Worm (Caenorhabditis elegans) whole organism, mixed stage, embryonic: ENCODE measurements around the gene nkat-1.
A peak's percentile ranks its signal among the peaks of the same experiment; 100 is the strongest.

Source experiments
- M03D4.4 ChIP-seq: sonication (generic microtip); optimal IDR thresholded peaks from 2 replicates; lab custom pipeline; 2017; ENCODE audit warnings: mild to moderate bottlenecking, missing genetic modification characterization, missing compliant biosample characterization
- bed-3 ChIP-seq: fragments of 200-800 bp; sonication (Bioruptor generic); optimal IDR thresholded peaks from 3 replicates; lab custom pipeline; 2018; ENCODE audit warnings: mild to moderate bottlenecking, missing genetic modification characterization, moderate library complexity, missing compliant biosample characterization
- blmp-1 ChIP-seq: fragments of 150-350 bp; optimal IDR thresholded peaks from 2 replicates; lab custom pipeline; 2014; ENCODE audit warnings: missing biosample characterization, missing genetic modification characterization
- ceh-39 ChIP-seq: fragments of 150-350 bp; optimal IDR thresholded peaks from 2 replicates; lab custom pipeline; 2014; ENCODE audit warnings: missing biosample characterization, missing genetic modification characterization
- ceh-43 ChIP-seq: fragments of 200-800 bp; sonication (Bioruptor generic); optimal IDR thresholded peaks from 2 replicates; lab custom pipeline; 2018; ENCODE audit warnings: mild to moderate bottlenecking, missing genetic modification characterization, moderate library complexity, missing compliant biosample characterization
- ces-1 ChIP-seq: fragments of 150-350 bp; optimal IDR thresholded peaks from 2 replicates; lab custom pipeline; 2014; ENCODE audit warnings: missing biosample characterization, missing genetic modification reagents, missing genetic modification characterization
- cnd-1 ChIP-seq: fragments of 200-800 bp; sonication (Bioruptor generic); optimal IDR thresholded peaks from 2 replicates; lab custom pipeline; 2018; ENCODE audit warnings: mild to moderate bottlenecking, missing genetic modification characterization, missing compliant biosample characterization
- elt-1 ChIP-seq: sonication (generic microtip); optimal IDR thresholded peaks from 2 replicates; lab custom pipeline; 2017; ENCODE audit warnings: missing genetic modification characterization, mild to moderate bottlenecking, missing compliant biosample characterization, antibody characterized with exemption, moderate library complexity, borderline replicate concordance; ENCODE audit not compliant: insufficient read depth
- flh-1 ChIP-seq: fragments of 200-800 bp; sonication (Bioruptor generic); optimal IDR thresholded peaks from 2 replicates; lab custom pipeline; 2018; ENCODE audit warnings: mild to moderate bottlenecking, missing genetic modification characterization, moderate library complexity, missing compliant biosample characterization
- ham-2 ChIP-seq: fragments of 200-800 bp; sonication (Bioruptor generic); optimal IDR thresholded peaks from 2 replicates; lab custom pipeline; 2018; ENCODE audit warnings: mild to moderate bottlenecking, missing genetic modification characterization, missing compliant biosample characterization
- hlh-1 ChIP-seq: fragments of 150-350 bp; optimal IDR thresholded peaks from 2 replicates; lab custom pipeline; 2014; ENCODE audit warnings: missing biosample characterization, missing genetic modification reagents, missing genetic modification characterization
- lin-13 ChIP-seq: fragments of 150-350 bp; optimal IDR thresholded peaks from 2 replicates; lab custom pipeline; 2014; ENCODE audit warnings: missing biosample characterization, missing genetic modification characterization
- lin-32 ChIP-seq: fragments of 200-800 bp; sonication (Bioruptor generic); optimal IDR thresholded peaks from 2 replicates; lab custom pipeline; 2018; ENCODE audit warnings: mild to moderate bottlenecking, missing genetic modification characterization, missing compliant biosample characterization
- lsy-2 ChIP-seq: fragments of 150-350 bp; optimal IDR thresholded peaks from 2 replicates; lab custom pipeline; 2014; ENCODE audit warnings: missing biosample characterization, missing genetic modification characterization
- mab-5 ChIP-seq: fragments of 150-350 bp; optimal IDR thresholded peaks from 2 replicates; lab custom pipeline; 2014; ENCODE audit warnings: missing biosample characterization, missing genetic modification characterization
- mep-1 ChIP-seq: fragments of 150-350 bp; optimal IDR thresholded peaks from 2 replicates; lab custom pipeline; 2017; ENCODE audit warnings: missing biosample characterization, missing genetic modification reagents, missing genetic modification characterization, inconsistent platforms
- mls-2 ChIP-seq: sonication (generic microtip); optimal IDR thresholded peaks from 2 replicates; lab custom pipeline; 2016; ENCODE audit warnings: mild to moderate bottlenecking, missing genetic modification characterization, moderate library complexity, missing compliant biosample characterization
- nhr-12 ChIP-seq: fragments of 150-350 bp; optimal IDR thresholded peaks from 2 replicates; lab custom pipeline; 2014; ENCODE audit warnings: missing biosample characterization, missing genetic modification characterization
- nhr-2 ChIP-seq: fragments of 150-350 bp; optimal IDR thresholded peaks from 2 replicates; lab custom pipeline; 2014; ENCODE audit warnings: missing biosample characterization, missing genetic modification characterization
- nhr-237 ChIP-seq: fragments of 150-350 bp; optimal IDR thresholded peaks from 2 replicates; lab custom pipeline; 2014; ENCODE audit warnings: missing biosample characterization, missing genetic modification characterization
- nhr-28 ChIP-seq: fragments of 150-350 bp; optimal IDR thresholded peaks from 2 replicates; lab custom pipeline; 2014; ENCODE audit warnings: missing biosample characterization, missing genetic modification characterization
- nhr-76 ChIP-seq: sonication (generic microtip); optimal IDR thresholded peaks from 2 replicates; lab custom pipeline; 2017; ENCODE audit warnings: missing biosample characterization, missing genetic modification characterization
- pha-4 ChIP-seq: fragments of 150-350 bp; optimal IDR thresholded peaks from 2 replicates; lab custom pipeline; 2018; ENCODE audit warnings: missing biosample characterization, missing genetic modification reagents, missing genetic modification characterization
- sem-2 ChIP-seq: fragments of 200-800 bp; sonication (Bioruptor generic); optimal IDR thresholded peaks from 2 replicates; lab custom pipeline; 2018; ENCODE audit warnings: mild to moderate bottlenecking, missing genetic modification characterization, missing compliant biosample characterization
- snpc-4 ChIP-seq: fragments of 150-350 bp; optimal IDR thresholded peaks from 2 replicates; lab custom pipeline; 2014; ENCODE audit warnings: missing biosample characterization, missing genetic modification characterization
- tbx-8 ChIP-seq: fragments of 200-800 bp; sonication (Bioruptor generic); optimal IDR thresholded peaks from 2 replicates; lab custom pipeline; 2018; ENCODE audit warnings: mild to moderate bottlenecking, missing genetic modification characterization, moderate library complexity, missing compliant biosample characterization
- unc-120 ChIP-seq: sonication (generic microtip); optimal IDR thresholded peaks from 2 replicates; lab custom pipeline; 2017; ENCODE audit warnings: missing genetic modification characterization, missing compliant biosample characterization; ENCODE audit not compliant: poor library complexity, severe bottlenecking
- unc-39 ChIP-seq: fragments of 150-350 bp; optimal IDR thresholded peaks from 2 replicates; lab custom pipeline; 2014; ENCODE audit warnings: missing biosample characterization, missing genetic modification characterization
- zip-8 ChIP-seq: fragments of 150-350 bp; optimal IDR thresholded peaks from 2 replicates; lab custom pipeline; 2014; ENCODE audit warnings: missing biosample characterization, missing genetic modification characterization
- ztf-11 ChIP-seq: fragments of 150-350 bp; optimal IDR thresholded peaks from 2 replicates; lab custom pipeline; 2014; ENCODE audit warnings: missing biosample characterization, missing genetic modification characterization

The nkat-1 gene

DNA sequence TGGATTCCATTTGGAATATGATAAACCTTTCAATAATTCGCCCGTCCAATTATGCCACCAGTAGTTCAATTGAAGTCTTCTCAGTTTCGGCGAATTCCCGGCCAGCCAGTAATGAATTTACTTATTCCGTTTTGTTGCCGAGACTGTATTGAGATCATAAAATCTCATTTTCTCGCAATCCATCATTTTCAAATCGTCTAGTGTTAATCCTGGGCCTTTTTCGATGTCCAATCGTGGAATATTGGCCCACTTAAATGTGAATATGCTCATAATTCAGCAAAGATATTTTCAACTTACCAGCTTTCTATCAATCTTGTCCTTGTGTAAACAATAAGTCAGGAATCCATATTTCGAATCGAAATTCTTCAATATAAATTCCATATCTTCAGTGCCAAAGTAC, 12.7 kb upstream of the nkat-1 start:
- TF ChIP-seq hlh-1 (no peak), pha-4 (tag; lab: Kevin White, UChicago) (no peak), mep-1 (tag; lab: Kevin White, UChicago) (no peak), cnd-1 (no peak), tbx-8 (GFP tag; lab: Kevin White, UChicago) (no peak), nhr-237 (tag; lab: Kevin White, UChicago) (no peak), ztf-11 (tag; lab: Kevin White, UChicago) (no peak), nhr-12 (tag; lab: Kevin White, UChicago) (no peak), lin-13 (tag; lab: Kevin White, UChicago) (no peak), lsy-2 (tag; lab: Kevin White, UChicago) (no peak), bed-3 (GFP tag; lab: Kevin White, UChicago) (no peak), zip-8 (tag; lab: Kevin White, UChicago) (no peak), unc-120 (tag; lab: Kevin White, UChicago) (no peak), unc-39 (tag; lab: Kevin White, UChicago) (no peak)

DNA sequence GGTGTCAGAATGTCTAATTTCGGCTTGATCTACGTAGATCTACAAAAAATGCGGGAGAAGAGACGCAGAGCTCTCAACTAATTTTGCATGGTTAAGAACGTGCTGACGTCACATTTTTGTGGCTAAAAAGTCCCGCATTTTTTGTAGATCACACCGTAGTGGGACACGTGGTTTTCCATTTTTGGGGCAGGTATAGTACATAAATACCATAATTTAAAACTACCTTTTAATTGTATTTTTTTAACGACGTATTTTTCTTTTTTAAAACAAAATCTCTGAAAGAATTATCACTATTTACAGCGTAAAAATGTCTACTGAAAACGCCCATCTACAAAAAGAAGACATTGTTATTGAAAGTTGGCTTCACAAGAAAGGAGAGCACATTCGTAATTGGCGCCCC, 7.5 kb upstream of the nkat-1 start, which contains the start of gene akt-2:
TSS of gene akt-2 (plus strand) at position 301 of the 400 bp plus-strand sequence.
- TF ChIP-seq tbx-8 (GFP tag; lab: Kevin White, UChicago) (no peak), snpc-4 (tag; lab: Kevin White, UChicago) (no peak), flh-1 (no peak), M03D4.4 (no peak), bed-3 (GFP tag; lab: Kevin White, UChicago) (no peak), cnd-1 (no peak), ham-2 (GFP tag; lab: Kevin White, UChicago) (no peak), nhr-237 (tag; lab: Kevin White, UChicago) (no peak), mab-5 (tag; lab: Kevin White, UChicago) (no peak), mep-1 (tag; lab: Kevin White, UChicago) (no peak), nhr-2 (tag; lab: Kevin White, UChicago) (no peak), sem-2 (GFP tag; lab: Kevin White, UChicago) (no peak), ces-1 (GFP tag; lab: Kevin White, UChicago) (no peak), ceh-39 (no peak), ceh-43 (GFP tag; lab: Kevin White, UChicago) (no peak), pha-4 (tag; lab: Kevin White, UChicago) (no peak), lin-32 (GFP tag; lab: Kevin White, UChicago) (no peak), lin-13 (tag; lab: Kevin White, UChicago) (no peak), nhr-76 (tag; lab: Kevin White, UChicago) (no peak)
- TF ChIP-seq, all 35 proteins: peak for 0

DNA sequence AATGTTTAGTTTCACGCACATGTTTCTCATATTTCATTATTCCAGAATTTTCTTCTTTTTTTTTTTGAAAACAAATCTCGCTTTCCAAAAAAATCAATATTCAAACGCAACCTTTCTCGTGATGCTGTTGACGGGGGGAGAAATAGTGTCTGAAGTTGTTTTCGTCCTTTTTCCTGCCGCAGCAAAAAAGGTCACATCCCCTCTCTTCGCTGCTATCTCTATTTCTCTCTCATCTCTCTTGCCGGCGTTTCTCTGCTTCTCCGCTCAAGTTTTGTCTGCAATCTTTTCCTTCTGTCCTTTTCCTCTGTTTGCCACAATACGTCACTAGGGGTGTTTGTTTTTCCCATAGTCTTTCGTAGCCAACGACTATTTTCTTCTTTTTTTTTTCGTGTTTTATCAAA, 6.8 kb upstream of the nkat-1 start:
- TF ChIP-seq pha-4 (tag; lab: Kevin White, UChicago) (peak; percentile 37), lin-32 (GFP tag; lab: Kevin White, UChicago) (no peak), nhr-28 (tag; lab: Kevin White, UChicago) (no peak), mls-2 (no peak), nhr-237 (tag; lab: Kevin White, UChicago) (peak; percentile 55), ces-1 (GFP tag; lab: Kevin White, UChicago) (peak; percentile 22), unc-120 (tag; lab: Kevin White, UChicago) (peak; percentile 69), mep-1 (tag; lab: Kevin White, UChicago) (peak; percentile 18)

DNA sequence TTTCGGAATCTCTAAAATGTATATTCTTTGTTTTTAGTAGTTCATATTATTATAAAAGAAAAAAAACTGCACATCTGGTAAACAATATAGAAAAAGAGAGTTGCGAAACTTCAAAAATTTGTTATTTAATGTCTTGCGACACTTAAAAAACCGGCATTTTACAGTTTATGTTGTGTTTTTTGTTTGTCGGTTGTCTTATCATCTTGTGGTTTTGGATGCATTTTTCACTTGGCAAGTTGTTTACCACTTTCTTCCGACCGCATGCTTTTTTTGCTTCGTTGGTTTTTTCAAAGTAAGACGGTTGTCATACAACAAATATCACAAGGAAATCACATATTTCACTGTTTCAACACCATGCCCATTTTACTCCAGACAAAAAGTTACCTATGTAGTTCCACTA, 5.7 kb upstream of the nkat-1 start:
- TF ChIP-seq elt-1 (no peak), lin-13 (tag; lab: Kevin White, UChicago) (no peak), blmp-1 (no peak), nhr-12 (tag; lab: Kevin White, UChicago) (no peak), nhr-28 (tag; lab: Kevin White, UChicago) (no peak), unc-39 (tag; lab: Kevin White, UChicago) (no peak)
- TF ChIP-seq, all 35 proteins: peak for 0

DNA sequence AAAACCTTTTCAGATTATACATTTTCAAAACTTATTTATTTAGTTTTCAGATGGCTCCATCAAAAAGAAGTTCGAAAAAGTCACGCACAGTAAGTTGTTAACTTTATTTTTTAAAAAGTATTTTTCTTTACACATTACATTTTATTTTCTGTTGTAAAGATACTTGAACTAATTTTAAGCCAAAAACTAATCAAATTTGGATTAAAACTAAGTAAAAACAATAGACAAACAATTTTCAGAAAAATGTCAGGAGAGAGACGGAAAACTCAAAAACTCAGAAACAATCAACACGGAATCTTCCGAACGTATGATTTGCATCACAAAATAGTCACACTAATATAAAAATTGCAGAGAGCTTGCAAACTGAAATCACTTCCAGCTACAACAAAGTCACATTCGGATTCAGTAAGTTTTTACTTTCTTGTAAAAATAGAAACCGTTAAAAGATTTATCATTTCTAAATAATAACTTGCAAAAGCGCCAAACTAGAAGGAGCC, 2.0 kb upstream of the nkat-1 start, which contains the start of gene ceh-89:
TSS of gene ceh-89 (plus strand) at position 51 of the 497 bp plus-strand sequence.
- TF ChIP-seq M03D4.4 (no peak), mab-5 (tag; lab: Kevin White, UChicago) (no peak), mep-1 (tag; lab: Kevin White, UChicago) (no peak), nhr-76 (tag; lab: Kevin White, UChicago) (no peak)
